Fruit fly (Drosophila melanogaster) whole organism, embryonic: ENCODE results near the gene Cand1.

Experiments
- Ada2b ChIP-seq: fragments of 200-800 bp; sonication (Bioruptor generic); IDR thresholded peaks from 2 replicates; pipeline ENCODE4 v1.3.6; 2022; ENCODE audit warnings: missing biosample characterization, missing genetic modification characterization
- CG10979 ChIP-seq: fragments of 200-800 bp; sonication (Bioruptor generic); optimal IDR thresholded peaks from 2 replicates; lab custom pipeline; 2018; ENCODE audit warnings: missing biosample characterization, mild to moderate bottlenecking, missing genetic modification characterization, moderate library complexity
- CG12219 ChIP-seq: fragments of 200-800 bp; sonication (Bioruptor generic); optimal IDR thresholded peaks from 3 replicates; lab custom pipeline; 2018; ENCODE audit warnings: missing biosample characterization, mild to moderate bottlenecking, missing genetic modification characterization
- CG12236 ChIP-seq: fragments of 200-800 bp; sonication (Bioruptor generic); optimal IDR thresholded peaks from 2 replicates; lab custom pipeline; 2016; ENCODE audit warnings: missing biosample characterization, missing genetic modification characterization
- CG14441 ChIP-seq: fragments of 200-800 bp; sonication (Bioruptor generic); IDR thresholded peaks from 2 replicates; pipeline ENCODE4 v1.3.6; 2022; ENCODE audit warnings: missing biosample characterization, missing genetic modification characterization
- CG15601 ChIP-seq: fragments of 200-800 bp; sonication (Bioruptor generic); optimal IDR thresholded peaks from 3 replicates; lab custom pipeline; 2019; ENCODE audit warnings: missing biosample characterization, mild to moderate bottlenecking, missing genetic modification characterization, moderate library complexity
- CG1792 ChIP-seq: fragments of 200-800 bp; sonication (Bioruptor generic); optimal IDR thresholded peaks from 2 replicates; lab custom pipeline; 2016; ENCODE audit warnings: missing biosample characterization, missing genetic modification characterization
- CG2129 ChIP-seq: fragments of 200-800 bp; sonication (Bioruptor generic); IDR thresholded peaks from 2 replicates; pipeline ENCODE4 v1.3.6; 2022; ENCODE audit warnings: missing biosample characterization, missing genetic modification characterization; ENCODE audit not compliant: partially characterized antibody
- CG2202 ChIP-seq: fragments of 200-800 bp; sonication (Bioruptor generic); optimal IDR thresholded peaks from 2 replicates; lab custom pipeline; 2018; ENCODE audit warnings: missing biosample characterization, mild to moderate bottlenecking, missing genetic modification characterization
- CG2712 ChIP-seq: fragments of 200-800 bp; optimal IDR thresholded peaks from 3 replicates; lab custom pipeline; 2019; ENCODE audit warnings: missing biosample characterization, mild to moderate bottlenecking, missing genetic modification characterization, moderate library complexity
- CG2875 ChIP-seq: fragments of 200-800 bp; sonication (Bioruptor generic); optimal IDR thresholded peaks from 2 replicates; lab custom pipeline; 2017; ENCODE audit warnings: missing biosample characterization, mild to moderate bottlenecking, missing genetic modification characterization, missing genetic modification reagents
- CG30020 ChIP-seq: fragments of 200-800 bp; optimal IDR thresholded peaks from 2 replicates; lab custom pipeline; 2019; ENCODE audit warnings: missing biosample characterization, mild to moderate bottlenecking, missing genetic modification characterization, moderate library complexity
- CG30403 ChIP-seq: fragments of 200-800 bp; sonication (Bioruptor generic); optimal IDR thresholded peaks from 3 replicates; lab custom pipeline; 2016; ENCODE audit warnings: missing biosample characterization, missing genetic modification characterization
- CG32767 ChIP-seq: fragments of 200-800 bp; sonication (Bioruptor generic); IDR thresholded peaks from 2 replicates; pipeline ENCODE4 v1.3.6; 2022; ENCODE audit warnings: missing biosample characterization, missing genetic modification characterization
- CG6654 ChIP-seq: fragments of 200-800 bp; sonication (Bioruptor generic); optimal IDR thresholded peaks from 2 replicates; lab custom pipeline; 2017; ENCODE audit warnings: missing biosample characterization, mild to moderate bottlenecking, missing genetic modification characterization
- CG6689 ChIP-seq: fragments of 200-800 bp; sonication (Bioruptor generic); IDR thresholded peaks from 2 replicates; pipeline ENCODE4 v1.3.6; 2022; ENCODE audit warnings: missing biosample characterization, missing genetic modification characterization
- CG7786 ChIP-seq: fragments of 200-800 bp; sonication (Bioruptor generic); optimal IDR thresholded peaks from 2 replicates; lab custom pipeline; 2016; ENCODE audit warnings: missing biosample characterization, missing genetic modification characterization
- CG8388 ChIP-seq: fragments of 200-800 bp; sonication (Bioruptor generic); optimal IDR thresholded peaks from 2 replicates; lab custom pipeline; 2019; ENCODE audit warnings: missing biosample characterization, mild to moderate bottlenecking, missing genetic modification characterization, moderate library complexity
- CG8924 ChIP-seq: fragments of 200-800 bp; optimal IDR thresholded peaks from 3 replicates; lab custom pipeline; 2019; ENCODE audit warnings: missing biosample characterization, mild to moderate bottlenecking, missing genetic modification characterization, moderate library complexity
- CG8944 ChIP-seq: fragments of 200-800 bp; sonication (Bioruptor generic); optimal IDR thresholded peaks from 3 replicates; lab custom pipeline; 2016; ENCODE audit warnings: missing biosample characterization, missing genetic modification characterization
- CG9727 ChIP-seq: fragments of 200-800 bp; sonication (Bioruptor generic); optimal IDR thresholded peaks from 3 replicates; lab custom pipeline; 2017; ENCODE audit warnings: missing biosample characterization, mild to moderate bottlenecking, missing genetic modification characterization
- D ChIP-seq, 2 experiments: fragments of 200-800 bp in 1 of 2; fragments of >200 bp in 1 of 2; sonication (Bioruptor generic) in 1 of 2; optimal IDR thresholded peaks; 2 replicates in 1 of 2; 3 replicates in 1 of 2; lab custom pipeline; 2017; ENCODE audit warnings: mild to moderate bottlenecking in 1 of 2, missing biosample characterization in 1 of 2, missing genetic modification characterization in 1 of 2, missing genetic modification reagents in 1 of 2
- D19A ChIP-seq: fragments of 200-800 bp; optimal IDR thresholded peaks from 3 replicates; lab custom pipeline; 2019; ENCODE audit warnings: missing biosample characterization, mild to moderate bottlenecking, missing genetic modification characterization, moderate library complexity
- Dll ChIP-seq: fragments of 200-800 bp; sonication (Bioruptor generic); IDR thresholded peaks from 4 replicates; pipeline ENCODE4 v1.3.6; 2022; ENCODE audit warnings: missing biosample characterization, missing genetic modification characterization; ENCODE audit not compliant: partially characterized antibody
- Ets65A ChIP-seq: fragments of 200-800 bp; sonication (Bioruptor generic); peaks from one replicate; lab custom pipeline; 2016; ENCODE audit warnings: missing biosample characterization, missing genetic modification characterization
- Fer2 ChIP-seq: fragments of 200-800 bp; sonication (Bioruptor generic); optimal IDR thresholded peaks from 2 replicates; lab custom pipeline; 2018; ENCODE audit warnings: missing biosample characterization, mild to moderate bottlenecking, missing genetic modification characterization, moderate library complexity
- Lhr ChIP-seq: fragments of 200-800 bp; sonication (Bioruptor generic); optimal IDR thresholded peaks from 3 replicates; lab custom pipeline; 2017; ENCODE audit warnings: mild to moderate bottlenecking, missing biosample characterization, missing genetic modification reagents, missing genetic modification characterization
- Oli ChIP-seq: fragments of 200-800 bp; sonication (Bioruptor generic); optimal IDR thresholded peaks from 2 replicates; lab custom pipeline; 2018; ENCODE audit warnings: missing biosample characterization, mild to moderate bottlenecking, missing genetic modification characterization, moderate library complexity
- Optix ChIP-seq: fragments of 200-800 bp; sonication (Bioruptor generic); IDR thresholded peaks from 3 replicates; pipeline ENCODE4 v1.3.6; 2022; ENCODE audit warnings: missing biosample characterization, missing genetic modification characterization
- Xrp1 ChIP-seq: fragments of 200-800 bp; sonication (Bioruptor generic); IDR thresholded peaks from 2 replicates; pipeline ENCODE4 v1.3.6; 2022; ENCODE audit warnings: missing biosample characterization, missing genetic modification characterization
- az2 ChIP-seq: fragments of 200-800 bp; sonication (Bioruptor generic); optimal IDR thresholded peaks from 3 replicates; lab custom pipeline; 2016; ENCODE audit warnings: missing biosample characterization, missing genetic modification characterization
- bsh ChIP-seq, 2 experiments: fragments of 200-800 bp; sonication (Bioruptor generic); optimal IDR thresholded peaks; 2 replicates each; lab custom pipeline; 2017 to 2018; ENCODE audit warnings: mild to moderate bottlenecking in 2 of 2, missing biosample characterization in 2 of 2, missing genetic modification characterization in 2 of 2, moderate library complexity in 1 of 2
- btn ChIP-seq: fragments of 200-800 bp; sonication (Bioruptor generic); optimal IDR thresholded peaks from 2 replicates; lab custom pipeline; 2016; ENCODE audit warnings: missing biosample characterization, missing genetic modification characterization
- cg ChIP-seq: fragments of 200-800 bp; sonication (Bioruptor generic); optimal IDR thresholded peaks from 3 replicates; lab custom pipeline; 2019; ENCODE audit warnings: missing biosample characterization, mild to moderate bottlenecking, missing genetic modification characterization, moderate library complexity
- chif ChIP-seq, 2 experiments: fragments of 200-800 bp; sonication (Bioruptor generic); optimal IDR thresholded peaks; 3 replicates each; lab custom pipeline; 2016; ENCODE audit warnings: missing biosample characterization in 2 of 2, missing genetic modification characterization in 2 of 2
- chn ChIP-seq: fragments of 200-800 bp; sonication (Bioruptor generic); optimal IDR thresholded peaks from 2 replicates; lab custom pipeline; 2016; ENCODE audit warnings: missing biosample characterization, missing genetic modification characterization
- dati ChIP-seq: fragments of 200-800 bp; sonication (Bioruptor generic); IDR thresholded peaks from 2 replicates; pipeline ENCODE4 v1.3.6; 2022; ENCODE audit warnings: missing biosample characterization, missing genetic modification characterization
- ewg ChIP-seq: fragments of 200-800 bp; sonication (Bioruptor generic); optimal IDR thresholded peaks from 3 replicates; lab custom pipeline; 2017; ENCODE audit warnings: mild to moderate bottlenecking, missing biosample characterization, missing genetic modification reagents, missing genetic modification characterization
- fd96Cb ChIP-seq: fragments of 200-800 bp; sonication (Bioruptor generic); optimal IDR thresholded peaks from 2 replicates; lab custom pipeline; 2018; ENCODE audit warnings: missing biosample characterization, mild to moderate bottlenecking, missing genetic modification characterization, moderate library complexity
- gce ChIP-seq: fragments of 200-800 bp; sonication (Bioruptor generic); IDR thresholded peaks from 3 replicates; pipeline ENCODE4 v1.3.6; 2022; ENCODE audit warnings: missing biosample characterization, missing genetic modification characterization
- grau ChIP-seq: fragments of 200-800 bp; optimal IDR thresholded peaks from 3 replicates; lab custom pipeline; 2019; ENCODE audit warnings: missing biosample characterization, mild to moderate bottlenecking, missing genetic modification characterization, moderate library complexity
- gsb-n ChIP-seq: fragments of 200-800 bp; sonication (Bioruptor generic); optimal IDR thresholded peaks from 3 replicates; lab custom pipeline; 2018; ENCODE audit warnings: missing biosample characterization, mild to moderate bottlenecking, missing genetic modification characterization
- gt ChIP-seq: fragments of 200-800 bp; sonication (Bioruptor generic); IDR thresholded peaks from 2 replicates; pipeline ENCODE4 v1.3.6; 2022; ENCODE audit warnings: missing biosample characterization, missing genetic modification characterization
- lola ChIP-seq, 3 experiments: fragments of >200 bp in 2 of 3; fragments of 200-800 bp in 1 of 3; sonication (Bioruptor generic) in 1 of 3; optimal IDR thresholded peaks; 2 replicates each; lab custom pipeline; 2017 to 2019; ENCODE audit warnings: missing biosample characterization in 3 of 3, missing genetic modification characterization in 3 of 3, mild to moderate bottlenecking in 1 of 3, moderate library complexity in 1 of 3
- otp ChIP-seq: fragments of 200-800 bp; sonication (Bioruptor generic); IDR thresholded peaks from 3 replicates; pipeline ENCODE4, ENCODE4 v1.3.6; 2022; ENCODE audit warnings: missing biosample characterization, missing genetic modification characterization
- pros ChIP-seq: fragments of 200-800 bp; sonication (Bioruptor generic); optimal IDR thresholded peaks from 3 replicates; lab custom pipeline; 2019; ENCODE audit warnings: missing biosample characterization, mild to moderate bottlenecking, missing genetic modification characterization, moderate library complexity
- sens ChIP-seq: fragments of 200-800 bp; sonication (Bioruptor generic); peaks from one replicate; lab custom pipeline; 2016; ENCODE audit warnings: missing biosample characterization, missing genetic modification characterization
- stc ChIP-seq: fragments of 200-800 bp; sonication (Bioruptor generic); IDR thresholded peaks from 2 replicates; pipeline ENCODE4 v1.3.6; 2022; ENCODE audit warnings: missing biosample characterization, missing genetic modification characterization
- wor ChIP-seq: fragments of 200-800 bp; sonication (Bioruptor generic); IDR thresholded peaks from 2 replicates; pipeline ENCODE4 v1.3.6; 2022; ENCODE audit warnings: missing biosample characterization, missing genetic modification characterization
- z ChIP-seq: fragments of 200-800 bp; sonication (Bioruptor generic); IDR thresholded peaks from 3 replicates; pipeline ENCODE4 v1.3.6; 2022; ENCODE audit warnings: missing biosample characterization, missing genetic modification characterization

Gene Cand1

dm6 chr2L:10351130-10351529 is 11.4 kb downstream of the Cand1 start (continued):
- no peak for TF ChIP-seq btn
- no peak for TF ChIP-seq grau
- TF ChIP-seq ewg (GFP tag; lab: Kevin White, UChicago), result peak; percentile 13
- peak; percentile 12 for TF ChIP-seq CG2202 (tag; lab: Kevin White, UChicago)
- TF ChIP-seq pros (GFP tag; lab: Kevin White, UChicago), result peak; percentile 33
- peak in 1 of 2 experiments; percentile 51 for TF ChIP-seq bsh (GFP tag; optimal IDR thresholded peaks at IDR 0.05; lab: Kevin White, UChicago)
- TF ChIP-seq Fer2 (tag; lab: Kevin White, UChicago), result no peak
- TF ChIP-seq CG6654 (GFP tag; lab: Kevin White, UChicago), result no peak
- TF ChIP-seq lola (GFP tag; optimal IDR thresholded peaks at IDR 0.05; lab: Kevin White, UChicago), result peak in 1 of 3 experiments; percentile 79
- no peak for TF ChIP-seq CG8944 (GFP tag; lab: Kevin White, UChicago)
- TF ChIP-seq CG8388 (GFP tag; lab: Kevin White, UChicago), result peak; percentile 29
- peak; percentile 17 for TF ChIP-seq CG8924
- TF ChIP-seq CG30403, result no peak
- TF ChIP-seq fd96Cb (tag; lab: Kevin White, UChicago), result peak; percentile 7
- peak; percentile 38; the same call in 1 of the 2 replicates for TF ChIP-seq CG6689 (GFP tag; lab: Robert Waterston, UW)
- peak; percentile 25 for TF ChIP-seq Oli (tag; lab: Kevin White, UChicago)
- TF ChIP-seq sens (GFP tag; lab: Kevin White, UChicago), result peak; percentile 88
- TF ChIP-seq gce (GFP tag; lab: Robert Waterston, UW), result no peak
- peak; percentile 18 for TF ChIP-seq CG2875 (GFP tag; lab: Kevin White, UChicago)
- TF ChIP-seq CG12236 (GFP tag; lab: Kevin White, UChicago), result no peak
- no peak for TF ChIP-seq Optix (GFP tag; lab: Robert Waterston, UW)
- TF ChIP-seq D (optimal IDR thresholded peaks at IDR 0.05; lab: Kevin White, UChicago), result no peak
- peak; percentile 20 for TF ChIP-seq D (GFP tag; optimal IDR thresholded peaks at IDR 0.05; lab: Kevin White, UChicago)
- no peak for TF ChIP-seq gt (GFP tag; lab: Robert Waterston, UW)
- TF ChIP-seq CG2712 (tag; lab: Kevin White, UChicago), result peak; percentile 55
- TF ChIP-seq wor, result no peak
- TF ChIP-seq CG12219 (GFP tag; lab: Kevin White, UChicago), result peak; percentile 29
- peak; percentile 15 for TF ChIP-seq Ets65A (GFP tag; lab: Kevin White, UChicago)
- peak; percentile 12 for TF ChIP-seq gsb-n (tag; lab: Kevin White, UChicago)
- peak; percentile 99 for TF ChIP-seq D19A (tag; lab: Kevin White, UChicago)
- TF ChIP-seq CG30020, result no peak
- TF ChIP-seq CG9727 (GFP tag; lab: Kevin White, UChicago), result no peak
- TF ChIP-seq Ada2b, result no peak
- peak; percentile 39; the same call in 1 of the 2 replicates for TF ChIP-seq Xrp1
- TF ChIP-seq Lhr, result peak; percentile 6
- TF ChIP-seq z (GFP tag; lab: Robert Waterston, UW), result no peak
- no peak for TF ChIP-seq cg
- peak; percentile 3 for TF ChIP-seq chn (GFP tag; lab: Kevin White, UChicago)
- no peak for TF ChIP-seq otp (GFP tag; lab: Robert Waterston, UW)
- TF ChIP-seq CG14441 (GFP tag; lab: Robert Waterston, UW), result no peak
- TF ChIP-seq CG1792 (GFP tag; lab: Kevin White, UChicago), result no peak
- peak in 1 of 2 experiments; percentile 2 for TF ChIP-seq chif (GFP tag; optimal IDR thresholded peaks at IDR 0.05; lab: Kevin White, UChicago)
- no peak for TF ChIP-seq dati (GFP tag; lab: Robert Waterston, UW)
- TF ChIP-seq az2 (GFP tag; lab: Kevin White, UChicago), result peak; percentile 14
- peak; percentile 58 for TF ChIP-seq CG10979
- no peak for TF ChIP-seq CG7786 (GFP tag; lab: Kevin White, UChicago)
- no peak for TF ChIP-seq CG2129 (GFP tag; lab: Robert Waterston, UW)
- no peak for TF ChIP-seq CG32767
- no peak for TF ChIP-seq Dll (GFP tag; lab: Robert Waterston, UW)
- peak; percentile 36 for TF ChIP-seq CG15601 (tag; lab: Kevin White, UChicago)
- no peak for TF ChIP-seq stc (GFP tag; lab: Robert Waterston, UW)
